Fruit fly (Drosophila melanogaster) whole organism, embryonic: ENCODE results near the gene CG33514.

Experiments used
- Aef1 ChIP-seq: fragments of 200-800 bp; sonication (Bioruptor generic); IDR thresholded peaks from 3 replicates; pipeline ENCODE4 v1.3.6; 2022; ENCODE audit warnings: missing biosample characterization, missing genetic modification characterization
- Antp ChIP-seq: fragments of 200-800 bp; sonication (Bioruptor generic); optimal IDR thresholded peaks from 3 replicates; lab custom pipeline; 2016; ENCODE audit warnings: missing biosample characterization, missing genetic modification characterization
- Awh ChIP-seq: fragments of 200-800 bp; sonication (Bioruptor generic); IDR thresholded peaks from 2 replicates; pipeline ENCODE4, ENCODE4 v1.3.6; 2022; ENCODE audit warnings: missing biosample characterization, missing genetic modification characterization
- CG10565 ChIP-seq: fragments of 200-800 bp; sonication (Bioruptor generic); optimal IDR thresholded peaks from 3 replicates; lab custom pipeline; 2016; ENCODE audit warnings: missing biosample characterization, mild to moderate bottlenecking, missing genetic modification characterization
- CG15514 ChIP-seq: fragments of 200-800 bp; sonication (Bioruptor generic); optimal IDR thresholded peaks from 3 replicates; lab custom pipeline; 2017; ENCODE audit warnings: missing biosample characterization, missing genetic modification characterization, mild to moderate bottlenecking, moderate library complexity, missing genetic modification reagents
- CG17359 ChIP-seq: fragments of 200-800 bp; sonication (Bioruptor generic); optimal IDR thresholded peaks from 3 replicates; lab custom pipeline; 2018; ENCODE audit warnings: missing biosample characterization, mild to moderate bottlenecking, missing genetic modification characterization, moderate library complexity
- CG17385 ChIP-seq: fragments of 200-800 bp; sonication (Bioruptor generic); optimal IDR thresholded peaks from 3 replicates; lab custom pipeline; 2018; ENCODE audit warnings: missing biosample characterization, mild to moderate bottlenecking, missing genetic modification characterization
- CG17802 ChIP-seq: fragments of 200-800 bp; sonication (Bioruptor generic); optimal IDR thresholded peaks from 2 replicates; lab custom pipeline; 2018; ENCODE audit warnings: missing biosample characterization, mild to moderate bottlenecking, missing genetic modification characterization, moderate library complexity
- CG18262 ChIP-seq: fragments of 200-800 bp; optimal IDR thresholded peaks from 3 replicates; lab custom pipeline; 2019; ENCODE audit warnings: missing biosample characterization, mild to moderate bottlenecking, missing genetic modification characterization, moderate library complexity
- CG4424 ChIP-seq: fragments of 200-800 bp; sonication (Bioruptor generic); optimal IDR thresholded peaks from 3 replicates; lab custom pipeline; 2016; ENCODE audit warnings: missing biosample characterization, missing genetic modification characterization
- CG4707 ChIP-seq: fragments of 200-800 bp; sonication (Bioruptor generic); optimal IDR thresholded peaks from 2 replicates; lab custom pipeline; 2018; ENCODE audit warnings: missing biosample characterization, mild to moderate bottlenecking, missing genetic modification characterization, moderate library complexity
- CG4854 ChIP-seq: fragments of 200-800 bp; sonication (Bioruptor generic); optimal IDR thresholded peaks from 2 replicates; lab custom pipeline; 2016; ENCODE audit warnings: missing biosample characterization, missing genetic modification characterization, inconsistent platforms
- CG5953 ChIP-seq: fragments of 200-800 bp; sonication (Bioruptor generic); IDR thresholded peaks from 2 replicates; pipeline ENCODE4 v1.3.6; 2022; ENCODE audit warnings: missing biosample characterization, missing genetic modification characterization
- CG7271 ChIP-seq: fragments of 200-800 bp; sonication (Bioruptor generic); optimal IDR thresholded peaks from 2 replicates; lab custom pipeline; 2018; ENCODE audit warnings: missing biosample characterization, mild to moderate bottlenecking, missing genetic modification characterization, moderate library complexity
- CG7963 ChIP-seq: fragments of 200-800 bp; sonication (Bioruptor generic); IDR thresholded peaks from 3 replicates; pipeline ENCODE4 v1.3.6; 2022; ENCODE audit warnings: missing biosample characterization, missing genetic modification characterization; ENCODE audit not compliant: partially characterized antibody
- CG8089 ChIP-seq: fragments of 200-800 bp; sonication (Bioruptor generic); optimal IDR thresholded peaks from 3 replicates; lab custom pipeline; 2016; ENCODE audit warnings: missing biosample characterization, missing genetic modification characterization
- CG9727 ChIP-seq: fragments of 200-800 bp; sonication (Bioruptor generic); optimal IDR thresholded peaks from 3 replicates; lab custom pipeline; 2017; ENCODE audit warnings: missing biosample characterization, mild to moderate bottlenecking, missing genetic modification characterization
- CrebB ChIP-seq: fragments of 200-800 bp; sonication (Bioruptor generic); optimal IDR thresholded peaks from 3 replicates; lab custom pipeline; 2018; ENCODE audit warnings: missing biosample characterization, mild to moderate bottlenecking, missing genetic modification characterization
- Dip3 ChIP-seq: fragments of 200-800 bp; sonication (Bioruptor generic); optimal IDR thresholded peaks from 3 replicates; lab custom pipeline; 2016; ENCODE audit warnings: missing biosample characterization, missing genetic modification characterization
- Ets97D ChIP-seq: fragments of 200-800 bp; sonication (Bioruptor generic); optimal IDR thresholded peaks from 3 replicates; lab custom pipeline; 2016; ENCODE audit warnings: missing biosample characterization, missing genetic modification characterization
- Fer3 ChIP-seq: fragments of 200-800 bp; sonication (Bioruptor generic); optimal IDR thresholded peaks from 2 replicates; lab custom pipeline; 2018; ENCODE audit warnings: missing biosample characterization, mild to moderate bottlenecking, missing genetic modification characterization, moderate library complexity
- HLH3B ChIP-seq: fragments of 200-800 bp; sonication (Bioruptor generic); IDR thresholded peaks from 2 replicates; pipeline ENCODE4 v1.3.6; 2022; ENCODE audit warnings: missing biosample characterization, missing genetic modification characterization
- Hr51 ChIP-seq, 2 experiments: fragments of 200-800 bp; sonication (Bioruptor generic); optimal IDR thresholded peaks; 2 replicates in 1 of 2; 3 replicates in 1 of 2; lab custom pipeline; 2016 to 2018; ENCODE audit warnings: missing biosample characterization in 2 of 2, missing genetic modification characterization in 2 of 2, mild to moderate bottlenecking in 1 of 2, moderate library complexity in 1 of 2
- Lhr ChIP-seq: fragments of 200-800 bp; sonication (Bioruptor generic); optimal IDR thresholded peaks from 3 replicates; lab custom pipeline; 2017; ENCODE audit warnings: mild to moderate bottlenecking, missing biosample characterization, missing genetic modification reagents, missing genetic modification characterization
- Max ChIP-seq: fragments of 200-800 bp; sonication (Bioruptor generic); optimal IDR thresholded peaks from 2 replicates; lab custom pipeline; 2016; ENCODE audit warnings: missing biosample characterization, mild to moderate bottlenecking, missing genetic modification characterization
- Opbp ChIP-seq: fragments of 200-800 bp; sonication (Bioruptor generic); IDR thresholded peaks from 3 replicates; pipeline ENCODE4 v1.3.6; 2022; ENCODE audit warnings: missing biosample characterization, missing genetic modification characterization; ENCODE audit not compliant: partially characterized antibody
- Scr ChIP-seq: fragments of 200-800 bp; sonication (Bioruptor generic); IDR thresholded peaks from 2 replicates; pipeline ENCODE4 v1.3.6; 2022; ENCODE audit warnings: missing biosample characterization, missing genetic modification characterization; ENCODE audit not compliant: partially characterized antibody
- TFAM ChIP-seq: fragments of 200-800 bp; sonication (Bioruptor generic); optimal IDR thresholded peaks from 2 replicates; lab custom pipeline; 2017; ENCODE audit warnings: missing biosample characterization, missing genetic modification characterization, inconsistent platforms
- Usf ChIP-seq: fragments of 200-800 bp; sonication (Bioruptor generic); optimal IDR thresholded peaks from 2 replicates; lab custom pipeline; 2017; ENCODE audit warnings: missing genotype, missing biosample characterization, missing genetic modification characterization
- bigmax ChIP-seq: fragments of 200-800 bp; sonication (Bioruptor generic); optimal IDR thresholded peaks from 2 replicates; lab custom pipeline; 2018; ENCODE audit warnings: missing biosample characterization, mild to moderate bottlenecking, missing genetic modification characterization
- cato ChIP-seq: fragments of 200-800 bp; sonication (Bioruptor generic); optimal IDR thresholded peaks from 2 replicates; lab custom pipeline; 2016; ENCODE audit warnings: missing biosample characterization, missing genetic modification characterization, borderline replicate concordance
- chif ChIP-seq, 2 experiments: fragments of 200-800 bp; sonication (Bioruptor generic); optimal IDR thresholded peaks; 3 replicates each; lab custom pipeline; 2016; ENCODE audit warnings: missing biosample characterization in 2 of 2, missing genetic modification characterization in 2 of 2
- esg ChIP-seq: fragments of 200-800 bp; sonication (Bioruptor generic); conservative IDR thresholded peaks from 2 replicates; pipeline ENCODE4 v1.3.6; 2022; ENCODE audit warnings: missing biosample characterization, missing genetic modification characterization
- eyg ChIP-seq: fragments of 200-800 bp; sonication (Bioruptor generic); optimal IDR thresholded peaks from 3 replicates; lab custom pipeline; 2016; ENCODE audit warnings: missing biosample characterization, missing genetic modification characterization
- fd64A ChIP-seq: fragments of 200-800 bp; sonication (Bioruptor generic); optimal IDR thresholded peaks from 3 replicates; lab custom pipeline; 2018; ENCODE audit warnings: missing biosample characterization, mild to moderate bottlenecking, missing genetic modification characterization
- gsb ChIP-seq: fragments of 200-800 bp; sonication (Bioruptor generic); IDR thresholded peaks from 2 replicates; pipeline ENCODE4 v1.3.6; 2022; ENCODE audit warnings: missing biosample characterization, missing genetic modification characterization
- hb ChIP-seq: fragments of 200-800 bp; sonication (Bioruptor generic); IDR thresholded peaks from 3 replicates; pipeline ENCODE4 v1.3.6; 2022; ENCODE audit warnings: missing biosample characterization, missing genetic modification characterization; ENCODE audit not compliant: partially characterized antibody
- lov ChIP-seq, 2 experiments: fragments of 200-800 bp in 1 of 2; fragments of >200 bp in 1 of 2; sonication (Bioruptor generic) in 1 of 2; IDR thresholded peaks in 1 of 2; optimal IDR thresholded peaks in 1 of 2; 2 replicates in 1 of 2; 3 replicates in 1 of 2; pipeline versions ENCODE4 v1.3.6 to Lab custom; 2017 to 2022; ENCODE audit warnings: missing biosample characterization in 1 of 2, missing genetic modification characterization in 1 of 2
- otp ChIP-seq: fragments of 200-800 bp; sonication (Bioruptor generic); IDR thresholded peaks from 3 replicates; pipeline ENCODE4, ENCODE4 v1.3.6; 2022; ENCODE audit warnings: missing biosample characterization, missing genetic modification characterization
- phol ChIP-seq: fragments of 200-800 bp; sonication (Bioruptor generic); optimal IDR thresholded peaks from 3 replicates; lab custom pipeline; 2018; ENCODE audit warnings: missing biosample characterization, mild to moderate bottlenecking, missing genetic modification characterization, moderate library complexity
- pum ChIP-seq: fragments of 200-800 bp; sonication (Bioruptor generic); optimal IDR thresholded peaks from 2 replicates; lab custom pipeline; 2016; ENCODE audit warnings: missing biosample characterization, missing genetic modification characterization
- row ChIP-seq: fragments of 200-800 bp; sonication (Bioruptor generic); IDR thresholded peaks from 3 replicates; pipeline ENCODE4 v1.3.6; 2022; ENCODE audit warnings: missing biosample characterization, missing genetic modification characterization
- slbo ChIP-seq: fragments of 200-800 bp; sonication (Bioruptor generic); IDR thresholded peaks from 2 replicates; pipeline ENCODE4 v1.3.6; 2022; ENCODE audit warnings: missing biosample characterization, missing genetic modification characterization
- sob ChIP-seq: fragments of 200-800 bp; sonication (Bioruptor generic); IDR thresholded peaks from 2 replicates; pipeline ENCODE4 v1.3.6; 2022; ENCODE audit warnings: missing biosample characterization, missing genetic modification characterization
- tin ChIP-seq: fragments of 200-800 bp; sonication (Bioruptor generic); optimal IDR thresholded peaks from 3 replicates; lab custom pipeline; 2016; ENCODE audit warnings: missing biosample characterization, missing genetic modification characterization
- ttk ChIP-seq: fragments of 200-800 bp; sonication (Bioruptor generic); IDR thresholded peaks from 2 replicates; pipeline ENCODE4 v2.1.2; 2022; ENCODE audit warnings: missing biosample characterization, missing genetic modification characterization
- wor ChIP-seq: fragments of 200-800 bp; sonication (Bioruptor generic); IDR thresholded peaks from 2 replicates; pipeline ENCODE4 v1.3.6; 2022; ENCODE audit warnings: missing biosample characterization, missing genetic modification characterization

The CG33514 gene

dm6 chr3L:4363887-4364794 is 1.1 kb upstream of the CG33514 start, which contains the start of the genes Cip4 and mRpS6 (continued):
- no peak for TF ChIP-seq bigmax (GFP tag; lab: Kevin White, UChicago)
- peak; percentile 78 for TF ChIP-seq sob
- no peak for TF ChIP-seq CG17802 (tag; lab: Kevin White, UChicago)
- TF ChIP-seq ttk (GFP tag; lab: Robert Waterston, UW): peak; percentile 63
- 0 out of 3 replicates have a peak, but pooled peaks have one; percentile 34 for TF ChIP-seq CG7963 (GFP tag; lab: Robert Waterston, UW)
- peak; percentile 39 for TF ChIP-seq CG15514
- TF ChIP-seq CG10565: no peak
- peak; percentile 87 for TF ChIP-seq CG9727
- peak in 1 of 2 experiments; percentile 46 for TF ChIP-seq chif (GFP tag; optimal IDR thresholded peaks at IDR 0.05; lab: Kevin White, UChicago)
- TF ChIP-seq Max (GFP tag; lab: Kevin White, UChicago): no peak
- TF ChIP-seq HLH3B (GFP tag; lab: Robert Waterston, UW): peak; percentile 70; the same call in 1 of the 2 replicates
- no peak for TF ChIP-seq lov (optimal IDR thresholded peaks at IDR 0.05; lab: Kevin White, UChicago)
- TF ChIP-seq lov (GFP tag; IDR thresholded peaks at IDR 0.05; lab: Robert Waterston, UW): peak; percentile 65; the same call in 2 of the 3 replicates
- peak; percentile 96 for TF ChIP-seq slbo
- peak; percentile 82 for TF ChIP-seq CG17385 (GFP tag; lab: Kevin White, UChicago)
- TF ChIP-seq CrebB (tag; lab: Kevin White, UChicago): no peak
- TF ChIP-seq hb: no peak
- TF ChIP-seq CG4707 (GFP tag; lab: Kevin White, UChicago): no peak
- peak; percentile 87 for TF ChIP-seq CG5953 (GFP tag; lab: Robert Waterston, UW)
- TF ChIP-seq Dip3 (GFP tag; lab: Kevin White, UChicago): peak; percentile 62
- peak; percentile 52 to 84 for TF ChIP-seq Hr51 (GFP tag; optimal IDR thresholded peaks at IDR 0.05; lab: Kevin White, UChicago)
- TF ChIP-seq Aef1 (GFP tag; lab: Robert Waterston, UW): peak; percentile 54; the same call in 2 of the 3 replicates
- no peak for TF ChIP-seq fd64A
- TF ChIP-seq Antp (GFP tag; lab: Kevin White, UChicago): no peak
- no peak for TF ChIP-seq Fer3
- TF ChIP-seq tin (GFP tag; lab: Kevin White, UChicago): no peak
- TF ChIP-seq CG18262 (tag; lab: Kevin White, UChicago): peak; percentile 71
- TF ChIP-seq otp: peak; percentile 79; the same call in 2 of the 3 replicates
- peak; percentile 43 for TF ChIP-seq pum (GFP tag; lab: Kevin White, UChicago)
- TF ChIP-seq Lhr: peak; percentile 48
- TF ChIP-seq TFAM: no peak
- no peak for TF ChIP-seq CG4854 (GFP tag; lab: Kevin White, UChicago)
- TF ChIP-seq gsb: no peak
- peak; percentile 61 for TF ChIP-seq wor (GFP tag; lab: Robert Waterston, UW)
- peak; percentile 33 for TF ChIP-seq phol (tag; lab: Kevin White, UChicago)
- peak; percentile 70 for TF ChIP-seq CG4424 (GFP tag; lab: Kevin White, UChicago)
- peak; percentile 79 for TF ChIP-seq CG17359
- TF ChIP-seq Scr: no peak
- TF ChIP-seq row: peak; percentile 89
- peak; percentile 87 for TF ChIP-seq esg (GFP tag; lab: Robert Waterston, UW)
- TF ChIP-seq Ets97D: peak; percentile 36
- peak; percentile 12; the same call in 1 of the 3 replicates for TF ChIP-seq Opbp
- peak; percentile 67 for TF ChIP-seq Usf
- TF ChIP-seq Awh (GFP tag; lab: Robert Waterston, UW): 0 out of 2 replicates have a peak, but pooled peaks have one; percentile 54
- TF ChIP-seq cato (GFP tag; lab: Kevin White, UChicago): peak; percentile 35
- no peak for TF ChIP-seq eyg (GFP tag; lab: Kevin White, UChicago)
- no peak for TF ChIP-seq CG7271 (tag; lab: Kevin White, UChicago)
- TF ChIP-seq CG8089: no peak
